Worm (Caenorhabditis elegans): ENCODE results near the gene arx-4.

ce11 chrIII:873432-873831, 11.3 kb downstream of the arx-4 start, which contains the start of gene clc-19:
- TF ChIP-seq him-1 (tag; optimal IDR thresholded peaks at IDR 0.05) (no peak), W03F9.2 (tag; optimal IDR thresholded peaks at IDR 0.05) (no peak), dao-5 (tag; optimal IDR thresholded peaks at IDR 0.05) (no peak)

All from whole organism, L4/young adult.